Worm (Caenorhabditis elegans): Measurements from ENCODE around the gene srsx-34.

The srsx-34 gene

ce11 chrV:9035685-9036084 lies at the start of gene srsx-34:
srsx-34 (plus strand) TSS chrV:9035985.
- no peak for TF ChIP-seq tbx-8 (GFP tag; optimal IDR thresholded peaks at IDR 0.05)
- TF ChIP-seq ceh-83 (GFP tag; optimal IDR thresholded peaks at IDR 0.05): no peak
- TF ChIP-seq snpc-4 (tag; optimal IDR thresholded peaks at IDR 0.05): no peak
- TF ChIP-seq nhr-76 (tag; optimal IDR thresholded peaks at IDR 0.05): no peak
- no peak for TF ChIP-seq hlh-1 (tag; optimal IDR thresholded peaks at IDR 0.05)
- no peak for TF ChIP-seq pha-4 (tag; optimal IDR thresholded peaks at IDR 0.05)
- TF ChIP-seq blmp-1 (tag; optimal IDR thresholded peaks at IDR 0.05): no peak
- no peak for TF ChIP-seq lsy-2 (tag; optimal IDR thresholded peaks at IDR 0.05)
- TF ChIP-seq nhr-28 (tag; optimal IDR thresholded peaks at IDR 0.05): no peak
- no peak for TF ChIP-seq sem-2 (GFP tag; optimal IDR thresholded peaks at IDR 0.05)
- TF ChIP-seq flh-1 (GFP tag; optimal IDR thresholded peaks at IDR 0.05): no peak
- TF ChIP-seq nhr-237 (tag; optimal IDR thresholded peaks at IDR 0.05): no peak

ce11 chrV:8988104-8988503 lies 47.7 kb upstream of the srsx-34 start, which contains the start of gene str-87:
str-87 (minus strand) TSS chrV:8988204.
- TF ChIP-seq ztf-11 (tag; optimal IDR thresholded peaks at IDR 0.05): no peak
- no peak for TF ChIP-seq ceh-43 (GFP tag; optimal IDR thresholded peaks at IDR 0.05)
- TF ChIP-seq nhr-12 (tag; optimal IDR thresholded peaks at IDR 0.05): no peak
- TF ChIP-seq drap-1 (GFP tag; optimal IDR thresholded peaks at IDR 0.05): no peak
- no peak for TF ChIP-seq cnd-1 (tag; optimal IDR thresholded peaks at IDR 0.05)
- no peak for TF ChIP-seq sptf-1 (tag; optimal IDR thresholded peaks at IDR 0.05)
- no peak for TF ChIP-seq flh-1 (GFP tag; optimal IDR thresholded peaks at IDR 0.05)
- TF ChIP-seq nhr-28 (tag; optimal IDR thresholded peaks at IDR 0.05): no peak
- no peak for TF ChIP-seq nhr-2 (tag; optimal IDR thresholded peaks at IDR 0.05)
- TF ChIP-seq ham-2 (GFP tag; optimal IDR thresholded peaks at IDR 0.05): no peak
- TF ChIP-seq elt-1 (tag; optimal IDR thresholded peaks at IDR 0.05; ENCODE audit: borderline replicate concordance, insufficient read depth): no peak
- no peak for TF ChIP-seq hlh-1 (tag; optimal IDR thresholded peaks at IDR 0.05)
- TF ChIP-seq tbx-8 (GFP tag; optimal IDR thresholded peaks at IDR 0.05): no peak
- TF ChIP-seq unc-39 (tag; optimal IDR thresholded peaks at IDR 0.05): no peak
- no peak for TF ChIP-seq bed-3 (GFP tag; optimal IDR thresholded peaks at IDR 0.05)

- no peak for TF ChIP-seq pha-4 (tag; optimal IDR thresholded peaks at IDR 0.05)
- no peak for TF ChIP-seq elt-3 (tag; optimal IDR thresholded peaks at IDR 0.05)
- no peak for TF ChIP-seq sptf-1 (tag; optimal IDR thresholded peaks at IDR 0.05)
- TF ChIP-seq mab-5 (tag; optimal IDR thresholded peaks at IDR 0.05): no peak
- no peak for TF ChIP-seq ztf-11 (tag; optimal IDR thresholded peaks at IDR 0.05)
- TF ChIP-seq tbx-8 (GFP tag; optimal IDR thresholded peaks at IDR 0.05): no peak
- no peak for TF ChIP-seq sem-2 (GFP tag; optimal IDR thresholded peaks at IDR 0.05)
- no peak for TF ChIP-seq mls-2 (tag; optimal IDR thresholded peaks at IDR 0.05)
- no peak for TF ChIP-seq blmp-1 (tag; optimal IDR thresholded peaks at IDR 0.05)
- TF ChIP-seq nhr-76 (tag; optimal IDR thresholded peaks at IDR 0.05): no peak
- TF ChIP-seq ceh-43 (GFP tag; optimal IDR thresholded peaks at IDR 0.05): no peak
- TF ChIP-seq mep-1 (tag; optimal IDR thresholded peaks at IDR 0.05): no peak
Measured at ce11 chrV:8990194-8990649, 45.6 kb upstream of the srsx-34 start, which contains the start of gene F59E11.7. F59E11.7 (plus strand) TSS chrV:8990244.

ce11 chrV:8991679-8992078 lies 44.1 kb upstream of the srsx-34 start, which contains the start of gene F59E11.6:
F59E11.6 (plus strand) TSS chrV:8991789.
- no peak for TF ChIP-seq bed-3 (GFP tag; optimal IDR thresholded peaks at IDR 0.05)
- TF ChIP-seq ztf-11 (tag; optimal IDR thresholded peaks at IDR 0.05): no peak
- TF ChIP-seq elt-3 (tag; optimal IDR thresholded peaks at IDR 0.05): no peak

ce11 chrV:8994272-8994671 lies 41.5 kb upstream of the srsx-34 start:
- TF ChIP-seq ceh-83 (GFP tag; optimal IDR thresholded peaks at IDR 0.05): no peak
- TF ChIP-seq elt-1 (tag; optimal IDR thresholded peaks at IDR 0.05; ENCODE audit: borderline replicate concordance, insufficient read depth): no peak
- no peak for TF ChIP-seq mls-2 (tag; optimal IDR thresholded peaks at IDR 0.05)
- TF ChIP-seq cnd-1 (tag; optimal IDR thresholded peaks at IDR 0.05): no peak
- no peak for TF ChIP-seq lin-32 (GFP tag; optimal IDR thresholded peaks at IDR 0.05)
- no peak for TF ChIP-seq nhr-28 (tag; optimal IDR thresholded peaks at IDR 0.05)
- TF ChIP-seq nhr-12 (tag; optimal IDR thresholded peaks at IDR 0.05): no peak
- TF ChIP-seq ztf-11 (tag; optimal IDR thresholded peaks at IDR 0.05): no peak
- no peak for TF ChIP-seq nhr-76 (tag; optimal IDR thresholded peaks at IDR 0.05)
- TF ChIP-seq unc-62 (GFP tag; optimal IDR thresholded peaks at IDR 0.05): no peak
- no peak for TF ChIP-seq elt-3 (tag; optimal IDR thresholded peaks at IDR 0.05)
- no peak for TF ChIP-seq sem-2 (GFP tag; optimal IDR thresholded peaks at IDR 0.05)
- TF ChIP-seq drap-1 (GFP tag; optimal IDR thresholded peaks at IDR 0.05): no peak
- no peak for TF ChIP-seq pha-4 (tag; optimal IDR thresholded peaks at IDR 0.05)
- TF ChIP-seq ces-1 (GFP tag; optimal IDR thresholded peaks at IDR 0.05): no peak
- no peak for TF ChIP-seq sptf-1 (tag; optimal IDR thresholded peaks at IDR 0.05)
- TF ChIP-seq ceh-39 (tag; optimal IDR thresholded peaks at IDR 0.05): no peak
- no peak for TF ChIP-seq tbx-8 (GFP tag; optimal IDR thresholded peaks at IDR 0.05)

Data from whole organism, mixed stage, embryonic.